Fruit fly (Drosophila melanogaster) whole organism, adult: Measurements from ENCODE around the gene Ufl1.

Source experiments
- CG11617 ChIP-seq: fragments of 200-800 bp; sonication (Bioruptor generic); optimal IDR thresholded peaks from 2 replicates; lab custom pipeline; 2017; ENCODE audit warnings: mild to moderate bottlenecking, missing biosample characterization, missing genetic modification reagents, missing genetic modification characterization
- CG7045 ChIP-seq: fragments of 200-800 bp; sonication (Bioruptor generic); optimal IDR thresholded peaks from 2 replicates; lab custom pipeline; 2017; ENCODE audit warnings: missing biosample characterization, mild to moderate bottlenecking, missing genetic modification characterization
- Clk ChIP-seq: fragments of 200-800 bp; sonication (Bioruptor generic); optimal IDR thresholded peaks from 2 replicates; lab custom pipeline; 2017; ENCODE audit warnings: missing biosample characterization, missing genetic modification characterization
- Crg-1 ChIP-seq: fragments of 200-800 bp; sonication (Bioruptor generic); optimal IDR thresholded peaks from 2 replicates; lab custom pipeline; 2016; ENCODE audit warnings: missing biosample characterization, missing genetic modification characterization
- cic ChIP-seq: fragments of 200-800 bp; sonication (Bioruptor generic); optimal IDR thresholded peaks from 2 replicates; lab custom pipeline; 2017; ENCODE audit warnings: missing biosample characterization, mild to moderate bottlenecking, missing genetic modification characterization, moderate library complexity
- cnc ChIP-seq, 2 experiments: fragments of >200 bp; optimal IDR thresholded peaks; 2 replicates each; lab custom pipeline; 2017
- kay ChIP-seq: fragments of 200-800 bp; sonication (Bioruptor generic); peaks from one replicate; lab custom pipeline; 2016; ENCODE audit warnings: missing biosample characterization, missing genetic modification characterization, borderline replicate concordance
- ovo ChIP-seq: fragments of 200-800 bp; sonication (Bioruptor generic); optimal IDR thresholded peaks from 2 replicates; lab custom pipeline; 2016; ENCODE audit warnings: missing biosample characterization, missing genetic modification characterization
- tj ChIP-seq: fragments of 200-800 bp; sonication (Bioruptor generic); optimal IDR thresholded peaks from 3 replicates; lab custom pipeline; 2017; ENCODE audit warnings: missing biosample characterization, mild to moderate bottlenecking, missing genetic modification characterization, moderate library complexity
- toe ChIP-seq: fragments of 200-800 bp; sonication (Bioruptor generic); optimal IDR thresholded peaks from 2 replicates; lab custom pipeline; 2016; ENCODE audit warnings: missing biosample characterization, missing genetic modification characterization

- TF ChIP-seq CG11617 (GFP tag; lab: Kevin White, UChicago) (no peak), CG7045 (GFP tag; lab: Kevin White, UChicago) (no peak), Clk (GFP tag; lab: Kevin White, UChicago) (no peak), Crg-1 (GFP tag; lab: Kevin White, UChicago) (no peak), toe (GFP tag; lab: Kevin White, UChicago) (no peak), kay (GFP tag; lab: Kevin White, UChicago) (no peak), cnc (optimal IDR thresholded peaks at IDR 0.05; lab: Kevin White, UChicago) (no peak), tj (GFP tag; lab: Kevin White, UChicago) (no peak), cic (GFP tag; lab: Kevin White, UChicago) (no peak), ovo (GFP tag; lab: Kevin White, UChicago) (no peak)
These were observed 20.1 kb upstream of the Ufl1 start for dm6 chr3R:7094368-7094767.
